Worm (Caenorhabditis elegans): ENCODE data around the gene prde-1.

Gene prde-1

ce11 chrV:15498434-15498833 is 39.6 kb upstream of the prde-1 start, which contains the start of gene C06B8.7:
C06B8.7 (plus strand) TSS chrV:15498734.
- TF ChIP-seq sdz-12 (GFP tag; optimal IDR thresholded peaks at IDR 0.05) (no peak), hmg-1.1 (GFP tag; IDR thresholded peaks at IDR 0.05) (no peak), nhr-25 (tag; optimal IDR thresholded peaks at IDR 0.05; ENCODE audit: borderline replicate concordance, insufficient read depth) (no peak), zag-1 (tag; optimal IDR thresholded peaks at IDR 0.05) (no peak)

- peak; percentile 1 for TF ChIP-seq mes-2 (tag; optimal IDR thresholded peaks at IDR 0.05; ENCODE audit: poor library complexity, severe bottlenecking)
- TF ChIP-seq lin-1 (GFP tag; IDR thresholded peaks at IDR 0.05), result no peak
- no peak for TF ChIP-seq daf-16 (GFP tag; optimal IDR thresholded peaks at IDR 0.05)
- peak; percentile 51 for TF ChIP-seq daf-16 (tag; optimal IDR thresholded peaks at IDR 0.05)
- peak; percentile 24 for TF ChIP-seq hlh-11 (tag; optimal IDR thresholded peaks at IDR 0.05)
- TF ChIP-seq lin-38 (GFP tag; IDR thresholded peaks at IDR 0.05), result no peak
- TF ChIP-seq dve-1 (tag; optimal IDR thresholded peaks at IDR 0.05; ENCODE audit: insufficient read depth), result peak; percentile 50
Measured at ce11 chrV:15499099-15499498, 38.9 kb upstream of the prde-1 start.

- TF ChIP-seq saeg-2 (GFP tag; IDR thresholded peaks at IDR 0.05), result no peak
- no peak for TF ChIP-seq ctbp-1 (GFP tag; IDR thresholded peaks at IDR 0.05)
- peak in 1 of 2 experiments; percentile 76 for TF ChIP-seq unc-62 (GFP tag; optimal IDR thresholded peaks at IDR 0.05 in 1 of 2)
- no peak for TF ChIP-seq unc-62 (tag; optimal IDR thresholded peaks at IDR 0.05)
- no peak for TF ChIP-seq ZK546.5 (tag; optimal IDR thresholded peaks at IDR 0.05)
Measured at ce11 chrV:15503603-15504002, 34.4 kb upstream of the prde-1 start.

DNA sequence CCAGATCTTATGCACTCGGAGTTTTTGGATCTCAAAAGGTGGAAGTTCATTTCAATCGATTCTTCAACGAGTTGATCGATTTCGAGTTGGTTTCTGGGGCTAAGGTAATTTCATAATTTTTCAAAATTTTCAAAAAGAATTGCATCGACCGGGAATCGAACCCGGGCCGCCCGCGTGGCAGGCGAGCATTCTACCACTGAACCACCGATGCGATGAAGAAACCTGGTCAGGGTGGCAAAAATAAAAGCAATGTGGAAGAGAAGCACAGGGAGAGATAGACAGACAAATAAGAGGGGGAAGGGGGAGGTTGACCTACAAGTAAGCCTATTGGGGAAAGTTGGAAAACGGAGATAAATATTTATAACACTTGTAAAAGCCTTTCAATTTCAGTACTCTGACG is 33.0 kb upstream of the prde-1 start:
- peak; percentile 83 for TF ChIP-seq mes-2 (tag; optimal IDR thresholded peaks at IDR 0.05; ENCODE audit: poor library complexity, severe bottlenecking)
- TF ChIP-seq ctbp-1 (GFP tag; IDR thresholded peaks at IDR 0.05), result peak; percentile 82
- TF ChIP-seq php-3 (GFP tag; IDR thresholded peaks at IDR 0.05), result 0 out of 2 replicates have a peak, but pooled peaks have one; percentile 39
- TF ChIP-seq ama-1 (optimal IDR thresholded peaks at IDR 0.05), result no peak
- no peak for TF ChIP-seq duxl-1 (tag; optimal IDR thresholded peaks at IDR 0.05; ENCODE audit: poor library complexity)
- TF ChIP-seq D1046.2 (GFP tag; IDR thresholded peaks at IDR 0.05), result peak; percentile 85; the same call in 1 of the 2 replicates
- 0 out of 2 replicates have a peak, but pooled peaks have one; percentile 49 for TF ChIP-seq F26F4.8 (GFP tag; conservative IDR thresholded peaks at IDR 0.05)
- peak; percentile 28 for TF ChIP-seq spr-1 (tag; optimal IDR thresholded peaks at IDR 0.05)
- no peak for TF ChIP-seq hlh-30 (tag; optimal IDR thresholded peaks at IDR 0.05; ENCODE audit: insufficient read depth)
- peak; percentile 26 for TF ChIP-seq nhr-102 (tag; optimal IDR thresholded peaks at IDR 0.05)
- peak; percentile 55 for TF ChIP-seq rbr-2 (tag; optimal IDR thresholded peaks at IDR 0.05)
- TF ChIP-seq zfp-2 (tag; optimal IDR thresholded peaks at IDR 0.05), result no peak
- TF ChIP-seq sdz-12 (GFP tag; optimal IDR thresholded peaks at IDR 0.05), result peak; percentile 54
- TF ChIP-seq Y5F2A.4 (GFP tag; optimal IDR thresholded peaks at IDR 0.05), result peak; percentile 60
- peak; percentile 72 for TF ChIP-seq dmd-8 (GFP tag; IDR thresholded peaks at IDR 0.05)
- TF ChIP-seq tra-1 (GFP tag; IDR thresholded peaks at IDR 0.05), result peak; percentile 54; the same call in 1 of the 2 replicates
- peak; percentile 48; the same call in 1 of the 2 replicates for TF ChIP-seq hmg-1.1 (GFP tag; IDR thresholded peaks at IDR 0.05)
- no peak for TF ChIP-seq lir-3 (tag; optimal IDR thresholded peaks at IDR 0.05)
- TF ChIP-seq madf-9 (GFP tag; conservative IDR thresholded peaks at IDR 0.05), result 0 out of 2 replicates have a peak, but pooled peaks have one; percentile 10
- no peak for TF ChIP-seq saeg-2 (GFP tag; IDR thresholded peaks at IDR 0.05)
- TF ChIP-seq ceh-44 (GFP tag; IDR thresholded peaks at IDR 0.05), result peak; percentile 62; the same call in 1 of the 2 replicates
- TF ChIP-seq lin-1 (GFP tag; IDR thresholded peaks at IDR 0.05), result peak; percentile 23; the same call in 1 of the 2 replicates
- TF ChIP-seq snpc-1.2 (GFP tag; IDR thresholded peaks at IDR 0.05), result peak; percentile 77
- TF ChIP-seq madf-5 (GFP tag; IDR thresholded peaks at IDR 0.05), result 0 out of 4 replicates have a peak, but pooled peaks of 1 of the 2 experiments have one; percentile 40
- peak in 1 of 2 experiments; percentile 29 for TF ChIP-seq mdl-1 (tag; optimal IDR thresholded peaks at IDR 0.05)
- TF ChIP-seq ceh-20 (GFP tag; IDR thresholded peaks at IDR 0.05), result peak; percentile 68
- 0 out of 2 replicates have a peak, but pooled peaks have one; percentile 6 for TF ChIP-seq F44E2.7 (GFP tag; IDR thresholded peaks at IDR 0.05)
- no peak for TF ChIP-seq daf-19 (GFP tag; conservative IDR thresholded peaks at IDR 0.05)
- TF ChIP-seq set-16 (GFP tag; IDR thresholded peaks at IDR 0.05), result peak; percentile 43; the same call in 1 of the 2 replicates
- peak; percentile 75 for TF ChIP-seq T26A8.4 (GFP tag; IDR thresholded peaks at IDR 0.05)
- TF ChIP-seq Y105C5A.15 (GFP tag; IDR thresholded peaks at IDR 0.05), result peak; percentile 13; the same call in 1 of the 2 replicates
- peak; percentile 58; the same call in 1 of the 2 replicates for TF ChIP-seq ZK337.2 (GFP tag; IDR thresholded peaks at IDR 0.05)
- TF ChIP-seq dmd-6 (GFP tag; IDR thresholded peaks at IDR 0.05), result peak; percentile 67
